Fruit fly (Drosophila melanogaster): Measurements from ENCODE around the gene CG12880.

The CG12880 gene

DNA sequence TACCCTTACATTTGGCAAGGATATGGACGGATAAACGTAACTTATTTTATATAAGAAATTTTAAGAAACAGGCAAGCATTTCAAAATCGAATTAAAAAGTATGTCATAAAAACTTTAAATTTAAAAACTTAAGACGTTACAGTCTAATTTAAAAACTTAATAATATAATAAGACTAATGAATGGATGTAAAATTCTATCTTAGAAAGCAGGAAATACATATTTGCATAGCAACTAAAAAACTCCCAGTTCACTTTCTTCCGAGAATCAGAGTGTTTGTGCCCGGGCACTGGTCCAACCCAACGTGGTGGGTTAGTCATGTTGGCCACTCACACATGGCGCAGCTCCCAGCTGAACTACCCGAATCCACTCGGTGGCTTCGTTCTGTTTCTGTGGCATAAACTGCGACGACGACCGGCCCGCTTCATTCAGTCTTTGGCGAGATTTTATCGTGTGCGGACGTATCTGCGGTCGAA, at the start of gene CG12880:
Gene CG12880, plus strand, starts transcription at position 424 of the 474 bp plus-strand sequence.
- no peak for TF ChIP-seq Hr96 (GFP tag; optimal IDR thresholded peaks at IDR 0.05)
- TF ChIP-seq CG5204 (GFP tag; optimal IDR thresholded peaks at IDR 0.05), result no peak
- TF ChIP-seq cnc (optimal IDR thresholded peaks at IDR 0.05), result no peak
- no peak for TF ChIP-seq CG7045 (GFP tag; optimal IDR thresholded peaks at IDR 0.05)
- no peak for TF ChIP-seq pad (GFP tag; optimal IDR thresholded peaks at IDR 0.05)
- no peak for TF ChIP-seq CG14711 (tag; optimal IDR thresholded peaks at IDR 0.05)
- no peak for TF ChIP-seq Clk (GFP tag; optimal IDR thresholded peaks at IDR 0.05)
- no peak for TF ChIP-seq ovo (GFP tag; optimal IDR thresholded peaks at IDR 0.05)
- no peak for TF ChIP-seq cic (GFP tag; optimal IDR thresholded peaks at IDR 0.05)

DNA sequence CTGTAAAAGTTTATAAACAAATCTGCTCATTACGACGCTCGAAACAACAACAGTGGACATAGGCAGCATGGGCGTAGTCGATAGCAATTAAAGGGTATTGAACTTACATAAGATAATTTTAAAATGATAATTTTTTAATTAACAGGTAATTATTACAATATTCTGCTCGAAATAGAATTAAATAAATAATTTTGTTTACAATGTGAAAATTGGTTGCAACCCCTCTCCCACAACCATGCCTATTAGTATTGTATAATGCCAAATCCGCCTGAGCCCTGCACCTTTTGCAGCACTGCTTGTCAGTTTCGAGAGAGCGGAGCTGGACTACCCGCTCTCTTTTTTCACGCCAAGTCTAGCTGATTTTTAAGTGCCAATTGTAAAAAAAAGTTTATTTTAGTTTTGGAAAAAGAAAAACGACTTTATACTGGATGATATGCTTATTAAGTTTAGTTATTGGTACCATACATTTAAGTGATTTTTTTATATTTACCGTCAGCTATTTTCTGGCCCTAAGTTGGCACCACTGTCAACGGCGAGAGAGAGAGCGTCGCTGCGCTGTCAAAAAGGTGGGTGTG, 49.7 kb upstream of the CG12880 start, which contains the start of the genes CG5611 and Mtl:
Gene CG5611, minus strand, starts transcription at position 51 of the 575 bp plus-strand sequence.
Gene Mtl, plus strand, starts transcription at position 403 of the 575 bp plus-strand sequence.
- TF ChIP-seq CG5204 (GFP tag; optimal IDR thresholded peaks at IDR 0.05), result peak; percentile 99
- TF ChIP-seq ovo (GFP tag; optimal IDR thresholded peaks at IDR 0.05), result peak; percentile 100
- TF ChIP-seq kay (GFP tag; ENCODE audit: borderline replicate concordance), result peak; percentile 98
- peak; percentile 100 for TF ChIP-seq bab1 (GFP tag; optimal IDR thresholded peaks at IDR 0.05)
- TF ChIP-seq cnc (optimal IDR thresholded peaks at IDR 0.05), result no peak
- peak; percentile 100 for TF ChIP-seq Crg-1 (GFP tag; optimal IDR thresholded peaks at IDR 0.05)
- TF ChIP-seq CG14711 (tag; optimal IDR thresholded peaks at IDR 0.05), result peak; percentile 99
- TF ChIP-seq CG7101 (tag; optimal IDR thresholded peaks at IDR 0.05), result peak; percentile 100
- peak; percentile 97 for TF ChIP-seq Mnt (GFP tag; optimal IDR thresholded peaks at IDR 0.05)
- peak; percentile 100 for TF ChIP-seq CG12768 (GFP tag; optimal IDR thresholded peaks at IDR 0.05)
- peak; percentile 100 for TF ChIP-seq CG1620 (GFP tag; optimal IDR thresholded peaks at IDR 0.05)
- peak; percentile 99 for TF ChIP-seq Clk (GFP tag; optimal IDR thresholded peaks at IDR 0.05)
- peak; percentile 96 for TF ChIP-seq tj (GFP tag; optimal IDR thresholded peaks at IDR 0.05)
- TF ChIP-seq pad (GFP tag; optimal IDR thresholded peaks at IDR 0.05), result peak; percentile 96
- TF ChIP-seq cic (GFP tag; optimal IDR thresholded peaks at IDR 0.05), result peak; percentile 95
- TF ChIP-seq Hr96 (GFP tag; optimal IDR thresholded peaks at IDR 0.05), result peak; percentile 96
- peak; percentile 100 for TF ChIP-seq CG33017 (tag; optimal IDR thresholded peaks at IDR 0.05)
- peak; percentile 99 for TF ChIP-seq CG11617 (GFP tag; optimal IDR thresholded peaks at IDR 0.05)
- TF ChIP-seq toe (GFP tag; optimal IDR thresholded peaks at IDR 0.05), result peak; percentile 100
- TF ChIP-seq CG7045 (GFP tag; optimal IDR thresholded peaks at IDR 0.05), result peak; percentile 100

DNA sequence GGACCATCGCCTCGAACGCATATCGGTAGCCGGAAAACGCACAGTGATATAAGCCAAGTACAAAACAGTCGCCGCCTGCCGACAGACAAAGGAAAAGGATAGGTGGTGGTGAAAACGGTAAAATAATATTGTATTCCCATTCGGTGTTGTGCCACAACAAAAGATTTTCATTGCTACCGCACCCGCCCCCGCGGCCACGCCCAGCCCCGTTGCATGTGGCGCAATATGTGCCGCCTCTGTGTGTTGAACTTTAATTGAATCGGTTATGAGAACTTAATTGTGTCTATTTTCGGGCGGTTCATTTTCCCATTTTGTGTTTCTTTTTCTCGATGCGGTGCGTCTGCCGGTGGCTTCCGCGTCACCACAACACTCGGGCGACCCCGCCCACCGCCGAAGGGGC, 49.0 kb upstream of the CG12880 start:
- TF ChIP-seq CG5204 (GFP tag; optimal IDR thresholded peaks at IDR 0.05) (no peak), CG7045 (GFP tag; optimal IDR thresholded peaks at IDR 0.05) (no peak), tj (GFP tag; optimal IDR thresholded peaks at IDR 0.05) (no peak), bab1 (GFP tag; optimal IDR thresholded peaks at IDR 0.05) (no peak), kay (GFP tag; ENCODE audit: borderline replicate concordance) (no peak), Crg-1 (GFP tag; optimal IDR thresholded peaks at IDR 0.05) (no peak), pad (GFP tag; optimal IDR thresholded peaks at IDR 0.05) (no peak), CG7101 (tag; optimal IDR thresholded peaks at IDR 0.05) (no peak), CG1620 (GFP tag; optimal IDR thresholded peaks at IDR 0.05) (no peak)

DNA sequence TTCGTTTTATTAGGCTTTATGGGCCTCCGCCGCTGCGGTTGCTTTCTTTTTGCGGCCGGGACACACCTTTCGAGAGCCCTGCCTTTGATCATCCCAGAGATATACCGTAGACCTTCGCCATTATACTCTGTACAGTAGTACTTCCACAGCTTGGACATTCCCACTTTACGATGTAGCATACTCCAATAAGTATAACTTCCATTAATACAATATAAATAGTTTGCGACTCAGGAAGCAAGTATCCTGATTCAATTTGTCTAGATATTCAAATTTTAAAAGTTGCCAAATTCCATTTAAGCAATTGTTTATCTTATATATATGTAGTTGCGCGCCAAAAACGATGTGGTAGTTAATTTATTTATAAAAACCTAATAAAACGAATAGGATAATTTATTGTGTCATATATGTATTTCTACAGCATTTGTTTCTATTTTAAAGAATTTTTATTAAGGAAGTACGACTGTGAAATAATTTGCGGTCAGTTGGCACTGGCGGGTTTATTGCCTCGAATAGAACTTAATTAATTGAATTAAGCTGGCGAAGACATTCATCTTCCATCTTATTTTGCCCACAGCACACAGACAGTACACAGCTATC, 48.4 kb upstream of the CG12880 start:
- TF ChIP-seq CG7101 (tag; optimal IDR thresholded peaks at IDR 0.05) (no peak), toe (GFP tag; optimal IDR thresholded peaks at IDR 0.05) (no peak), tj (GFP tag; optimal IDR thresholded peaks at IDR 0.05) (no peak), CG12768 (GFP tag; optimal IDR thresholded peaks at IDR 0.05) (no peak), Mnt (GFP tag; optimal IDR thresholded peaks at IDR 0.05) (no peak), CG11617 (GFP tag; optimal IDR thresholded peaks at IDR 0.05) (no peak), Hr96 (GFP tag; optimal IDR thresholded peaks at IDR 0.05) (no peak)

DNA sequence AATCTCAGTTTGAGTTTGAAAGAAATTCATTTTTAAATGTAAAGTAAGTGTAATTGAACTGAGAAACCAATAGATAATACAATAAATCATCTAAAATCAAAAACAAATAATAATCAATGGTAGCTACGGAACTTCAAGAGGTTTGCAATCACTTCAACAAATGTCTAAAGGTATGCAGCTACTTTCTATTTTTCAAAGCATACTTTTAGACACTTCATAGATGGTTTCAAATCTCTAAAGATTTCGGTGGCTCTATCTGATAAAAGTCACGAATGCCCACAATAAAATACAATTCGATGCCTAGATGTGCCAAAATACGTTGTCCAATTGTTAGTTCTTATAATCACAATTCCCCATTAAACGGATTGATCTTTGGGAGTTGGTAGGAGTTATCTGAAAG, 42.7 kb upstream of the CG12880 start:
- TF ChIP-seq Clk (GFP tag; optimal IDR thresholded peaks at IDR 0.05) (no peak), CG5204 (GFP tag; optimal IDR thresholded peaks at IDR 0.05) (no peak), pad (GFP tag; optimal IDR thresholded peaks at IDR 0.05) (no peak), CG7045 (GFP tag; optimal IDR thresholded peaks at IDR 0.05) (no peak), Mnt (GFP tag; optimal IDR thresholded peaks at IDR 0.05) (no peak), CG1620 (GFP tag; optimal IDR thresholded peaks at IDR 0.05) (no peak), CG12768 (GFP tag; optimal IDR thresholded peaks at IDR 0.05) (no peak), cnc (optimal IDR thresholded peaks at IDR 0.05) (no peak), bab1 (GFP tag; optimal IDR thresholded peaks at IDR 0.05) (no peak), ovo (GFP tag; optimal IDR thresholded peaks at IDR 0.05) (no peak), Crg-1 (GFP tag; optimal IDR thresholded peaks at IDR 0.05) (no peak), CG7101 (tag; optimal IDR thresholded peaks at IDR 0.05) (no peak), cic (GFP tag; optimal IDR thresholded peaks at IDR 0.05) (no peak), CG11617 (GFP tag; optimal IDR thresholded peaks at IDR 0.05) (no peak), Hr96 (GFP tag; optimal IDR thresholded peaks at IDR 0.05) (no peak), kay (GFP tag; ENCODE audit: borderline replicate concordance) (no peak)

DNA sequence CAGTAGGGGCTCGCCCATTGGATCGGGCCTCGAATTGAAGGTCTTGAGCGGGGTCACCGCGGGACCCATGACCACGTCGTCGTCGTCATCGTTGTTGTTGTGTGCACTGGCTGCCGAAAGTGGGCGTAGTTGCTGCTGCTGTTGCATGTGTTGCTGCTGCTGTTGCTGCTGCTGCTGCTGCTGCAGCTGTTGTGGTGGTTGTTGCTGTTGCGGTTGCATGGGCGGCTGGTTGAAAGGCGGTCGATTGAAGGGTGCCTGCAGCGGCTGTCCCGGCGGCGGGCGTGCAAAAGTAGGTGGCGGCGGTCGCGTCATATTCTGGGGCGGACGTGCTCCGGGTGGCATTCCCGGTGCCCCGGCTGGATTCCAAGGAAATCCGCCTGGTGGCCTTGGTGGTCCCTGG, 37.9 kb upstream of the CG12880 start:
- TF ChIP-seq CG7101 (tag; optimal IDR thresholded peaks at IDR 0.05), result no peak
- TF ChIP-seq CG1620 (GFP tag; optimal IDR thresholded peaks at IDR 0.05), result no peak
- TF ChIP-seq bab1 (GFP tag; optimal IDR thresholded peaks at IDR 0.05), result no peak

Measured in whole organism, adult.